Worm (Caenorhabditis elegans): ENCODE results near the gene gpcp-2.

gpcp-2 gene

DNA sequence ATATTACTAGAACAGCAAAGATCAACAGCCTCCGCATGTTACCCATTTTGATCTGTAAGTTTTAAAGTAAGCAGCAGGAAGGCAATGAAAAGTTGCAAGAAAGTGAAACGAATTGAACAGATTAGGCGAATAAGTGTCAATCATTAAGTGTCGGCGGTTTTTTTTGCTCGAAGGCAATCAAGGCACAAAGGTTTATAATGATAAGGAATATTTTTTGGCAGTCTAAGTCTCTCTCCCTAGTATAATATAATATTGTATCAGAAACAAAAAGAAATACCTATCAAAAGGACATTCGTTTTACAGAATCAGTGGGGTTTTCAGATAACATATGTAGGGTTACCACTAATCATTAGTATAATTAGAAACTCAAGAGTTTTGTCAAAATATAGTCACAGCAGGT, 40.5 kb downstream of the gpcp-2 start, which contains the start of gene nrf-6:
nrf-6 (minus strand) TSS at position 52 of the 400 bp plus-strand sequence.
- TF ChIP-seq F10E7.11 (tag; optimal IDR thresholded peaks at IDR 0.05) (no peak), athp-1 (tag; optimal IDR thresholded peaks at IDR 0.05) (no peak), rcor-1 (GFP tag; IDR thresholded peaks at IDR 0.05) (no peak), rec-8 (tag; optimal IDR thresholded peaks at IDR 0.05) (no peak), rpc-1 (optimal IDR thresholded peaks at IDR 0.05) (no peak), rpc-1 (tag; optimal IDR thresholded peaks at IDR 0.05) (no peak), madf-3 (GFP tag; IDR thresholded peaks at IDR 0.05) (no peak), atf-7 (tag; optimal IDR thresholded peaks at IDR 0.05) (peak; percentile 26), ama-1 (optimal IDR thresholded peaks at IDR 0.05) (no peak), ama-1 (GFP tag; optimal IDR thresholded peaks at IDR 0.05) (no peak), tbp1 (GFP tag; optimal IDR thresholded peaks at IDR 0.05) (peak; percentile 5), nhr-90 (tag; optimal IDR thresholded peaks at IDR 0.05) (no peak), nhr-80 (tag; optimal IDR thresholded peaks at IDR 0.05) (peak; percentile 94), zfh-2 (GFP tag; conservative IDR thresholded peaks at IDR 0.05) (no peak), mxl-1 (tag; optimal IDR thresholded peaks at IDR 0.05) (no peak), K11D2.4 (GFP tag; IDR thresholded peaks at IDR 0.05) (no peak), snpc-1.3 (tag; optimal IDR thresholded peaks at IDR 0.05; ENCODE audit: insufficient read depth) (no peak), C06A6.2 (GFP tag; conservative IDR thresholded peaks at IDR 0.05) (no peak), F39B2.1 (GFP tag; IDR thresholded peaks at IDR 0.05) (no peak)

DNA sequence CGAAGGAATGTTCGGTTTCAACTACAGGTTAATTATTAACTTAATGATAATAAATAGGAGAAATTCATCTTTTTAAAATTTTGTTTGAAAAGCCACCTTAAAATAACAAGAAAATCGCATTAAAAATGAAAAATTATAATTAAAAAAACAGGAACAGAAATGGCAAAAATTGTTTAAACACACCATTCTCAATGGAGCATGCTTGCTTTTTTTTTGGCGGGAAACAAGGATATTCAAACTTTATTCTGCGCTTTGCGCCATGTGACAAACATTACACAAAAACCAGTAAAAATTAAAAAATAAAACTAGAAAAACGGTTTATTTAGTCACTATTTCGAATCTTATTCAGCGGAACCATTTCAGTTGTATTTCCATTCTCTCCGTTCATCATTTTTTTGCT, 44.4 kb downstream of the gpcp-2 start:
- TF ChIP-seq Y95B8A.8 (GFP tag; IDR thresholded peaks at IDR 0.05) (no peak), mel-28 (tag; optimal IDR thresholded peaks at IDR 0.05; ENCODE audit: borderline replicate concordance) (no peak), efl-1 (GFP tag; optimal IDR thresholded peaks at IDR 0.05) (peak; percentile 41)

DNA sequence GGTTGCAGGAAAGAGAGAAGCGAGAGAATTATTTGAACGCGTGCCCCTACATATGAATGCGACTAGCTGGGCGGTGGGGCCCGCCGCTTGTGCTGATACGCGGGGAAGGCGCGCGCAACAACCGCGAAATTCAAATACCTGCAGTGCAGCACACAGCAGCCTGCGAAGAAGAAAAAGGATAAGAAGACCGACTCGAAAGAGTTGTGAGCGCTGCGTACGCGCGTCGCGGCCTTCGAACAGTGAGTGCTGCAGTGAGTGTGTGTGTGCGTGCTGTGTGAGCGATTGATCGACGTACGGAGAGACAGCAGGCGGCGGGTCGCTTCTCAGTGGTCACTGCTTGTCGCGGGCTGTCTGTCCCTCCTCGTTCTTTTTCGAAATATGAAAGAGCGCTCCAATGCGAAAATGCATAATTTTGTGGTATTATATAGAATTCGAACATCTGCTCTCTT, 44.9 kb downstream of the gpcp-2 start:
- TF ChIP-seq let-607 (tag; optimal IDR thresholded peaks at IDR 0.05) (peak; percentile 76 to 84), him-1 (tag; optimal IDR thresholded peaks at IDR 0.05) (no peak), nfya-2 (GFP tag; IDR thresholded peaks at IDR 0.05) (no peak), lin-35 (GFP tag; optimal IDR thresholded peaks at IDR 0.05) (peak in 1 of 3 experiments; percentile 89), Y95B8A.8 (GFP tag; IDR thresholded peaks at IDR 0.05) (peak; percentile 56; the same call in 1 of the 2 replicates), nhr-80 (tag; optimal IDR thresholded peaks at IDR 0.05) (peak; percentile 98), unc-130 (GFP tag; optimal IDR thresholded peaks at IDR 0.05) (peak; percentile 21), egl-44 (GFP tag; IDR thresholded peaks at IDR 0.05) (no peak), pha-4 (tag; optimal IDR thresholded peaks at IDR 0.05) (no peak), die-1 (tag; optimal IDR thresholded peaks at IDR 0.05) (peak; percentile 65), ceh-40 (GFP tag; IDR thresholded peaks at IDR 0.05) (0 out of 2 replicates have a peak, but pooled peaks have one; percentile 30), rcor-1 (GFP tag; IDR thresholded peaks at IDR 0.05) (peak; percentile 61), ztf-26 (tag; optimal IDR thresholded peaks at IDR 0.05) (peak; percentile 93), snpc-1.1 (tag; optimal IDR thresholded peaks at IDR 0.05; ENCODE audit: insufficient read depth) (no peak), F23B12.7 (tag; optimal IDR thresholded peaks at IDR 0.05; ENCODE audit: insufficient read depth) (peak; percentile 22), F22D6.2 (tag; optimal IDR thresholded peaks at IDR 0.05) (peak; percentile 70), attf-6 (GFP tag; IDR thresholded peaks at IDR 0.05) (no peak), somi-1 (GFP tag; optimal IDR thresholded peaks at IDR 0.05) (peak; percentile 86), nhr-90 (tag; optimal IDR thresholded peaks at IDR 0.05) (peak; percentile 72), zfh-2 (GFP tag; conservative IDR thresholded peaks at IDR 0.05) (peak; percentile 100), B0035.1 (tag; optimal IDR thresholded peaks at IDR 0.05) (peak; percentile 52), aptf-2 (GFP tag; conservative IDR thresholded peaks at IDR 0.05) (no peak), gei-17 (GFP tag; optimal IDR thresholded peaks at IDR 0.05) (peak; percentile 76), bed-2 (GFP tag; IDR thresholded peaks at IDR 0.05) (no peak), dpl-1 (GFP tag; optimal IDR thresholded peaks at IDR 0.05) (no peak), F33H1.4 (GFP tag; IDR thresholded peaks at IDR 0.05) (peak; percentile 38), ztf-18 (tag; optimal IDR thresholded peaks at IDR 0.05) (peak; percentile 78), C17E4.6 (GFP tag; IDR thresholded peaks at IDR 0.05) (no peak), pbrm-1 (GFP tag; IDR thresholded peaks at IDR 0.05) (peak; percentile 65)
